Fruit fly (Drosophila melanogaster): Measurements from ENCODE around the gene knk.
A peak's percentile ranks its signal among the peaks of the same experiment; 100 is the strongest.

Gene knk

dm6 chr3R:10139649-10140598 lies 14.5 kb upstream of the knk start, which contains the start of gene tws (continued):
- TF ChIP-seq stc (GFP tag; IDR thresholded peaks at IDR 0.05) (peak; percentile 63; the same call in 1 of the 2 replicates), ken (GFP tag; IDR thresholded peaks at IDR 0.05) (no peak), zfh2 (GFP tag; optimal IDR thresholded peaks at IDR 0.05) (peak; percentile 11), CTCF (GFP tag; optimal IDR thresholded peaks at IDR 0.05) (peak; percentile 7), CG17359 (tag; optimal IDR thresholded peaks at IDR 0.05) (peak; percentile 48), CG10321 (GFP tag; IDR thresholded peaks at IDR 0.05) (no peak), jing (GFP tag; optimal IDR thresholded peaks at IDR 0.05) (no peak), unc-4 (GFP tag; IDR thresholded peaks at IDR 0.05; ENCODE audit: partially characterized antibody) (no peak), Hr78 (GFP tag; optimal IDR thresholded peaks at IDR 0.05) (no peak), CG3847 (GFP tag; IDR thresholded peaks at IDR 0.05) (peak; percentile 40; the same call in 1 of the 2 replicates), inv (GFP tag; IDR thresholded peaks at IDR 0.05; ENCODE audit: partially characterized antibody) (no peak), CG3726 (GFP tag; IDR thresholded peaks at IDR 0.05) (peak; percentile 41; the same call in 1 of the 3 replicates), pb (GFP tag; optimal IDR thresholded peaks at IDR 0.05) (peak; percentile 50), CG12744 (GFP tag; optimal IDR thresholded peaks at IDR 0.05) (peak; percentile 32), nau (GFP tag; optimal IDR thresholded peaks at IDR 0.05) (peak; percentile 3), Jarid2 (GFP tag; optimal IDR thresholded peaks at IDR 0.05) (peak; percentile 57), exex (tag; optimal IDR thresholded peaks at IDR 0.05) (peak; percentile 74), cas (GFP tag; IDR thresholded peaks at IDR 0.05) (peak; percentile 28; the same call in 1 of the 2 replicates), Chrac-16 (GFP tag; optimal IDR thresholded peaks at IDR 0.05) (no peak), HmgZ (tag; optimal IDR thresholded peaks at IDR 0.05) (peak; percentile 32), CG12219 (GFP tag; optimal IDR thresholded peaks at IDR 0.05) (peak; percentile 62), Side (GFP tag; optimal IDR thresholded peaks at IDR 0.05) (no peak), sd (tag; optimal IDR thresholded peaks at IDR 0.05) (peak; percentile 83), CG9609 (GFP tag; optimal IDR thresholded peaks at IDR 0.05) (no peak), Fer3 (tag; optimal IDR thresholded peaks at IDR 0.05) (no peak), NK7.1 (GFP tag; optimal IDR thresholded peaks at IDR 0.05) (no peak), CG31365 (tag; optimal IDR thresholded peaks at IDR 0.05) (peak; percentile 56), psq (GFP tag; optimal IDR thresholded peaks at IDR 0.05) (no peak), CG18764 (GFP tag; optimal IDR thresholded peaks at IDR 0.05) (no peak), HLH54F (GFP tag; optimal IDR thresholded peaks at IDR 0.05) (peak; percentile 13), CG7839 (tag; optimal IDR thresholded peaks at IDR 0.05) (peak; percentile 51), CG6854 (GFP tag; optimal IDR thresholded peaks at IDR 0.05) (peak; percentile 53), danr (GFP tag; IDR thresholded peaks at IDR 0.05) (no peak), bbx (GFP tag; IDR thresholded peaks at IDR 0.05; ENCODE audit: partially characterized antibody) (no peak), tio (GFP tag; optimal IDR thresholded peaks at IDR 0.05) (peak; percentile 35), Lim3 (GFP tag; IDR thresholded peaks at IDR 0.05) (no peak), CG1832 (GFP tag; optimal IDR thresholded peaks at IDR 0.05) (no peak), CG33213 (GFP tag; optimal IDR thresholded peaks at IDR 0.05) (peak; percentile 19), zf30C (GFP tag; optimal IDR thresholded peaks at IDR 0.05) (no peak), CG8388 (GFP tag; optimal IDR thresholded peaks at IDR 0.05) (peak; percentile 6), CG16779 (GFP tag; IDR thresholded peaks at IDR 0.05) (no peak), Nf-YC (tag; optimal IDR thresholded peaks at IDR 0.05) (peak; percentile 58), Bteb2 (GFP tag; optimal IDR thresholded peaks at IDR 0.05) (no peak), ap (GFP tag; IDR thresholded peaks at IDR 0.05) (no peak), cad (GFP tag; optimal IDR thresholded peaks at IDR 0.05) (no peak), CG6813 (GFP tag; optimal IDR thresholded peaks at IDR 0.05) (no peak), Pdp1 (GFP tag; optimal IDR thresholded peaks at IDR 0.05) (peak; percentile 13 to 47), Aef1 (GFP tag; IDR thresholded peaks at IDR 0.05) (peak; percentile 28; the same call in 1 of the 3 replicates), CG4707 (GFP tag; optimal IDR thresholded peaks at IDR 0.05) (peak; percentile 6)

All from whole organism, embryonic.